Worm (Caenorhabditis elegans): ENCODE results near the gene F35E8.6.

- no peak for TF ChIP-seq dao-5 (tag; optimal IDR thresholded peaks at IDR 0.05)
- TF ChIP-seq him-1 (tag; optimal IDR thresholded peaks at IDR 0.05) = no peak
- no peak for TF ChIP-seq W03F9.2 (tag; optimal IDR thresholded peaks at IDR 0.05)
Measured at ce11 chrV:15896671-15897070, 15.3 kb upstream of the F35E8.6 start, which contains the start of gene nhr-213.

All from whole organism, L4/young adult.